Worm (Caenorhabditis elegans) whole organism, L4 larva: Measurements from ENCODE around the gene lmd-5.

Source experiments
- hif-1 ChIP-seq, 2 experiments: sonication (generic microtip); optimal IDR thresholded peaks; 2 replicates each; lab custom pipeline; 2016 to 2017; ENCODE audit warnings: missing compliant biosample characterization in 2 of 2, missing genetic modification characterization in 2 of 2, missing genetic modification reagents in 2 of 2, missing genotype in 2 of 2, mild to moderate bottlenecking in 1 of 2
- mes-2 ChIP-seq: sonication (generic microtip); optimal IDR thresholded peaks from 2 replicates; lab custom pipeline; 2016; ENCODE audit warnings: missing genotype, mild to moderate bottlenecking, missing genetic modification characterization, missing compliant biosample characterization; ENCODE audit not compliant: poor library complexity, severe bottlenecking

- TF ChIP-seq hif-1 (tag; optimal IDR thresholded peaks at IDR 0.05; lab: Kevin White, UChicago) (no peak), mes-2 (tag; lab: Kevin White, UChicago) (no peak)
Observed at ce11 chrV:7087340-7087739, 36.1 kb upstream of the lmd-5 start.
